Worm (Caenorhabditis elegans) whole organism, L4/young adult: ENCODE measurements around the gene xpo-1.

Source experiments
- W03F9.2 ChIP-seq: fragments of 150-350 bp; optimal IDR thresholded peaks from 2 replicates; lab custom pipeline; 2014; ENCODE audit warnings: missing biosample characterization, missing genetic modification characterization
- dao-5 ChIP-seq: sonication (generic microtip); optimal IDR thresholded peaks from 2 replicates; lab custom pipeline; 2016; ENCODE audit warnings: missing genotype, missing genetic modification characterization, moderate library complexity, missing compliant biosample characterization
- him-1 ChIP-seq: sonication (generic microtip); optimal IDR thresholded peaks from 2 replicates; lab custom pipeline; 2016; ENCODE audit warnings: missing genotype, missing genetic modification reagents, missing genetic modification characterization, missing compliant biosample characterization

Gene xpo-1

DNA sequence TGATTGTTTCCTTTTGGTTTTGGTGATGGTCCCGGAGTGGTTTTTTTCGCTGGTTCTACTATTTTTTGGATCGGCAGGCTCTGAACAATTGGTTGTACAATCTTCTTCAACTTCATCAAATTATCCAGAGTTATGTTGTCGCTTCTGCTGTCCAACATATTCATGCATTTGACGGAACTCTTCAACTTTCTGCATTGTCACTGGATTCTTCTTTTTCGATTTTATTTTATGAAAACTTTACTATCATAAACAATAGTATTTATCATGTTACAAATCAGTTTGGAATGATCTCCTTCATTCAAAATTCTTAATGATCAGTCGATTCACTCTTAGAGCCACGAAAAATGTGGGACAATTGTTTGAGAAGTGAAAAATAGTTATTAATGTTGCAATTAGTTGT is 47.2 kb downstream of the xpo-1 start:
- TF ChIP-seq W03F9.2 (tag; lab: Kevin White, UChicago) (no peak), dao-5 (no peak), him-1 (tag; lab: Kevin White, UChicago) (no peak)

DNA sequence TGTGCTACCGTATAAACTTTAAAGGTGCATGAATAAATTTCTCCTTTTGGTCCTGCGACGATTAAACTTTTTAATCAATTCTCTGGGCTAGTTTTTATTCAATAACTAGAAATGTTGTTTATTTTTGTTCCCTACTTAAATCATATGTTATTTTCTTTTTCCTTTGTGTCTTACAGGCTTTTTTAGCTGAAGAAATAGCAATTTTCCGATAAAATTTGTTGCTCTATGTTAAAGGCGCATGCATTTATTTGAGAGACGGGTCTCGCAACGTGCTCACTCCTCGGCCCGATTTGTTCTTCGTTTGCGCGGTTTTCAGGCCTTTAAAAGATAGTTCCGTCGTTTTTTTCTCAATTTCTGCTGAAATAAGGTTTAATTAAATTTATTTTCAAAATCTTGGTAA is 49.0 kb downstream of the xpo-1 start:
- TF ChIP-seq dao-5 (no peak), W03F9.2 (tag; lab: Kevin White, UChicago) (peak; percentile 59), him-1 (tag; lab: Kevin White, UChicago) (no peak)

DNA sequence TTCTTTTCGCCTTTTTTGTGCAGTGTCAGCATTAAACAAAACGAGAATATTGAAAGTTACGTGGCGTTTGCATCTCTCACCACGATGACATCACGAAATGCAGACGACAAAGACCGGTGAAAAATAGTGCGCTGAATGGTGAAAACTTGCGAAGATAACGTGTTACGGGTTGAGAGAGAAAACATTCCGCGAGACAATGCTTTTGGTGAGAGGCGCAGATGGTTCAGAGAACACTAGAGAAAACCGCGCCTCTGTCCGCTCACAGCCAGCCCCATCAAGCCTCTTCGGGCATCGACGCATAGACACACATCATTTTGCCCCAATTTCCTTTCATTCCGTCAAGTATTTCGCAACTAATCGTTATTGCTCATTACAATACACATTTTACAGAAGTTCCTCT is 49.7 kb downstream of the xpo-1 start, which contains the start of the genes C37C3.9 and C37C3.18:
Gene C37C3.9, minus strand, starts transcription at position 98 of the 400 bp plus-strand sequence.
Gene C37C3.18, plus strand, starts transcription at position 391 of the 400 bp plus-strand sequence.
- no peak for TF ChIP-seq dao-5
- TF ChIP-seq W03F9.2 (tag; lab: Kevin White, UChicago) = peak; percentile 31

DNA sequence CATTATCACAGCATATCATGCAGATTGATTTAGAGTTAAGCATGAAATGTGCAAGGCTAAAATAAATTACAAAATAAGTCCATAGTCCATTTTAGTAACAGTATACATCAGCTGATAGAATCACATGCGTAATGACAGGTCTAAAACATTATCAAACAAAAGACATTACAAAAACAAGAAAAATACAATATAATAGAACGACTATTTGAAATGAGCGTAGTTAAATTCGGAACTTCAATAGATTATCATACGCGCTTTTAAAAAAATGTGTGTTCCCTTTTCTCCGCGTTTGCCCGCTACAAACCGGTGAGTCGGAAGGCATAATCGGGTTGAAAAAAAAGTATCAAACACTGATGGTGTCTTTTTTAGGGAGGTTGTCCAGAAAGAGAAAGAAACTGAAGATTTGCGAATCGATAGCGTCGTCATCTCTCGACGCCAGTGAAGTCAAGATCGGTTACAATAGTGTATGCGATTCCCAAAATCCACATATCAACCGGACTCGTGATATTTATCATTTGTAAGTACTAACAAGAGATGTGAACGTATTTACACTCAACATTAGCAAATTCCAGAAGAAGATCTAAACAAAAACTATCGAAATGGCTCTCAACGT is 50.6 kb downstream of the xpo-1 start, which contains the start of gene C37C3.2:
Gene C37C3.2, plus strand, starts transcription at position 563 of the 613 bp plus-strand sequence.
- no peak for TF ChIP-seq dao-5
- no peak for TF ChIP-seq W03F9.2 (tag; lab: Kevin White, UChicago)
- TF ChIP-seq him-1 (tag; lab: Kevin White, UChicago) = no peak

DNA sequence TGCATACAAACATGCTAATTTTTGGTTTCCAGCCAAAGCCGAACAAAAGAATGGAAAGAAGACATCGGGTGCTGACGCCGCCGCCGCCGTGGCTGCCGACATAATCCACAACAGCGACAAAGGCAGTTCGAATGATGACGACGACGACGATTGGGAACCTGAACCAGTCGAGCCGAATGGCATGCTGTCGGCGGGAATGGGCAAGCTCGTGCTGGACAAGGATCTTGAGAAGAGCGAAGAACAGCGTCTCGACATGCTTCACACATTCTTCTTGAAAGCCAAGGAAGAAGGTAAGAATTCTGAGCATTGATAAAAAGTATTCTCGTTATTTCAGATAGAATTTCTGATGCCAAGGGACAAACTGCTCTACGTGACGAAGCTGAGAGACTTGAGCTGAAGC is 51.8 kb downstream of the xpo-1 start:
- TF ChIP-seq him-1 (tag; lab: Kevin White, UChicago) (no peak), W03F9.2 (tag; lab: Kevin White, UChicago) (no peak), dao-5 (no peak)

DNA sequence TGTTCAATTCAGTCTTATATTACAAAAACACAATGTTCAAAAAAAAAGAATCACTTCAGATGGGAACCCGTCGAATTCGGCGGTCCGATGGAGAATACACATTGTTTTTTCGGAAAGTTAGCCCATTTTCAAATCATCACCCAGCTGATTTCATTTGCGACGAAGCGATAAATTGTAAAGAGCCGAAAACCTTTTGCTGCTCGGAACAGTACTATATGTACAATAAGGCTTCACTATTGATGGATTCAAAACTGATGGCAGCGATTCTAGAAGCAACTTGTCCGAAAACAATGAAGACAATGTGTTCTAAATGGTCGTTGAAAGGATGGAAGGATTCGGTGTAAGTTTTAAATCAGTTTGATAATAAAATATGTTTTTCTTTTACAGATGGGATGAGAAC is 53.1 kb downstream of the xpo-1 start, which contains the start of gene C37C3.1:
Gene C37C3.1, plus strand, starts transcription at position 33 of the 400 bp plus-strand sequence.
- TF ChIP-seq W03F9.2 (tag; lab: Kevin White, UChicago) (no peak), dao-5 (no peak), him-1 (tag; lab: Kevin White, UChicago) (no peak)

DNA sequence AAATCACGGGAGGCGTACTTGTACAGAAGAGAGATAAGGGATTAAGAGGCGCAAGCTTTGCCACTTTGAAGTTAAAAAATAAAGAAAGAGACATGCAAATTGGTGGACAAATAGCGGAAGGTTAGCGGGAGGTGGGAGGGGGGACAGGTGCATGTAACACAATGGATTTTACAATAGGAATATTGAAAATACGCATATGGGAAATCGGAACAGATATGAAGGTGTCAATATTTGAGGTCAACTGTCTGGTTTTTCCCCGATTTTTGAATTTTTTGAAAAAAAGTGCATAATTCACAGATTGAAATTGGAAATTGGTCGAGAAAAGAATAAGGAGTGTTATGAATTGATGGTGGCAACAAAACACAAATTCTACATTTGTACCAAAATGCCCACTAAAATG is 56.9 kb downstream of the xpo-1 start, which contains the start of gene C37C3.17:
Gene C37C3.17, minus strand, starts transcription at position 101 of the 400 bp plus-strand sequence.
- no peak for TF ChIP-seq W03F9.2 (tag; lab: Kevin White, UChicago)
- TF ChIP-seq dao-5 = no peak
- TF ChIP-seq him-1 (tag; lab: Kevin White, UChicago) = no peak

DNA sequence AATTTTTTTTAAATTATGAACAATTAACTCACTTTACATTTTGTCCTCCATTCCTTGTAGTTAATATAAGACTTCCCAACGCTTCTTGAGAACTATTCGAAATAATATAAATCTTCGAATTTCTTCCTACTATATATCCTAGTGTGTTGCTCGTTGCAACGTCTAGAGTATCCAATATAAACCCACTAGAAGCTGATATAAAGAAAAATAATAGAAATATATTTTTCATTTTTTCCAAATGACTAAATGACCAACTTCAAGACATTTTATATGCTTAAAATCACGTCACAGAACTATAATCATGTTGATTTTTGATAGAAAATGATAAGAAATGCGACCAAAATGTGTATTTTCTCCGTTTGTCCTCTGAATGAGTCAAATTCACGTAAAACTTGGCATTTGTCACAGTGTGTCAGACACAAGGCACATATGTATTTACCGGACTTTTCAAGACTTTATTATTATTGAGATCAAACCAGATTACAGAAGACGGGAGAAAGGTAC is 58.2 kb downstream of the xpo-1 start, which contains the start of gene C37C3.10:
Gene C37C3.10, minus strand, starts transcription at position 51 of the 504 bp plus-strand sequence.
- TF ChIP-seq him-1 (tag; lab: Kevin White, UChicago) = no peak
- no peak for TF ChIP-seq W03F9.2 (tag; lab: Kevin White, UChicago)
- no peak for TF ChIP-seq dao-5
